Fruit fly (Drosophila melanogaster) whole organism, embryonic: ENCODE results near the gene Gr93a.

ENCODE experiments used
- CG10209 ChIP-seq: fragments of 200-800 bp; sonication (Bioruptor generic); optimal IDR thresholded peaks from 3 replicates; lab custom pipeline; 2017; ENCODE audit warnings: missing biosample characterization, mild to moderate bottlenecking, missing genetic modification characterization, missing genetic modification reagents
- CG10274 ChIP-seq: fragments of 200-800 bp; sonication (Bioruptor generic); optimal IDR thresholded peaks from 3 replicates; lab custom pipeline; 2017; ENCODE audit warnings: missing biosample characterization, mild to moderate bottlenecking, missing genetic modification characterization
- CG10959 ChIP-seq: fragments of 200-800 bp; sonication (Bioruptor generic); IDR thresholded peaks from 2 replicates; pipeline ENCODE4 v1.3.6; 2022; ENCODE audit warnings: missing biosample characterization, missing genetic modification characterization
- CG10979 ChIP-seq: fragments of 200-800 bp; sonication (Bioruptor generic); optimal IDR thresholded peaks from 2 replicates; lab custom pipeline; 2018; ENCODE audit warnings: missing biosample characterization, mild to moderate bottlenecking, missing genetic modification characterization, moderate library complexity
- CG12219 ChIP-seq: fragments of 200-800 bp; sonication (Bioruptor generic); optimal IDR thresholded peaks from 3 replicates; lab custom pipeline; 2018; ENCODE audit warnings: missing biosample characterization, mild to moderate bottlenecking, missing genetic modification characterization
- CG2202 ChIP-seq: fragments of 200-800 bp; sonication (Bioruptor generic); optimal IDR thresholded peaks from 2 replicates; lab custom pipeline; 2018; ENCODE audit warnings: missing biosample characterization, mild to moderate bottlenecking, missing genetic modification characterization
- CG5180 ChIP-seq: fragments of 200-800 bp; sonication (Bioruptor generic); optimal IDR thresholded peaks from 3 replicates; lab custom pipeline; 2017; ENCODE audit warnings: missing biosample characterization, missing genetic modification characterization, mild to moderate bottlenecking, moderate library complexity, missing genetic modification reagents
- CG6765 ChIP-seq: fragments of 200-800 bp; sonication (Bioruptor generic); optimal IDR thresholded peaks from 3 replicates; lab custom pipeline; 2017; ENCODE audit warnings: missing biosample characterization, mild to moderate bottlenecking, missing genetic modification characterization
- CG6854 ChIP-seq: fragments of 200-800 bp; sonication (Bioruptor generic); optimal IDR thresholded peaks from 3 replicates; lab custom pipeline; 2017; ENCODE audit warnings: missing biosample characterization, mild to moderate bottlenecking, missing genetic modification characterization
- CG7357 ChIP-seq: fragments of 200-800 bp; sonication (Bioruptor generic); IDR thresholded peaks from 3 replicates; pipeline ENCODE4 v1.3.6; 2022; ENCODE audit warnings: missing biosample characterization, missing genetic modification characterization
- CG7372 ChIP-seq: fragments of 200-800 bp; sonication (Bioruptor generic); IDR thresholded peaks from 2 replicates; pipeline ENCODE4 v1.3.6; 2022; ENCODE audit warnings: missing biosample characterization, missing genetic modification characterization
- CG7928 ChIP-seq: fragments of 200-800 bp; sonication (Bioruptor generic); optimal IDR thresholded peaks from 2 replicates; lab custom pipeline; 2017; ENCODE audit warnings: missing biosample characterization, mild to moderate bottlenecking, missing genetic modification characterization
- CG8290 ChIP-seq, 3 experiments: fragments of 200-800 bp; sonication (Bioruptor generic); optimal IDR thresholded peaks; 2 replicates each; lab custom pipeline; 2016 to 2019; ENCODE audit warnings: missing biosample characterization in 3 of 3, missing genetic modification characterization in 3 of 3, mild to moderate bottlenecking in 2 of 3, moderate library complexity in 1 of 3
- CG8359 ChIP-seq: fragments of 200-800 bp; sonication (Bioruptor generic); optimal IDR thresholded peaks from 2 replicates; lab custom pipeline; 2017; ENCODE audit warnings: missing biosample characterization, mild to moderate bottlenecking, missing genetic modification characterization, borderline replicate concordance
- CG9932 ChIP-seq: fragments of 200-800 bp; sonication (Bioruptor generic); IDR thresholded peaks from 2 replicates; pipeline ENCODE4 v1.3.6; 2022; ENCODE audit warnings: missing biosample characterization, missing genetic modification characterization
- CrebB ChIP-seq: fragments of 200-800 bp; sonication (Bioruptor generic); optimal IDR thresholded peaks from 3 replicates; lab custom pipeline; 2018; ENCODE audit warnings: missing biosample characterization, mild to moderate bottlenecking, missing genetic modification characterization
- D ChIP-seq, 2 experiments: fragments of 200-800 bp in 1 of 2; fragments of >200 bp in 1 of 2; sonication (Bioruptor generic) in 1 of 2; optimal IDR thresholded peaks; 2 replicates in 1 of 2; 3 replicates in 1 of 2; lab custom pipeline; 2017; ENCODE audit warnings: mild to moderate bottlenecking in 1 of 2, missing biosample characterization in 1 of 2, missing genetic modification characterization in 1 of 2, missing genetic modification reagents in 1 of 2
- D19A ChIP-seq: fragments of 200-800 bp; optimal IDR thresholded peaks from 3 replicates; lab custom pipeline; 2019; ENCODE audit warnings: missing biosample characterization, mild to moderate bottlenecking, missing genetic modification characterization, moderate library complexity
- Deaf1 ChIP-seq: fragments of 200-800 bp; optimal IDR thresholded peaks from 3 replicates; lab custom pipeline; 2019; ENCODE audit warnings: missing biosample characterization, mild to moderate bottlenecking, missing genetic modification characterization, moderate library complexity
- Dp ChIP-seq: fragments of 200-800 bp; sonication (Bioruptor generic); optimal IDR thresholded peaks from 2 replicates; lab custom pipeline; 2018; ENCODE audit warnings: missing biosample characterization, mild to moderate bottlenecking, missing genetic modification characterization, moderate library complexity
- Hand ChIP-seq: fragments of 200-800 bp; sonication (Bioruptor generic); optimal IDR thresholded peaks from 2 replicates; lab custom pipeline; 2017; ENCODE audit warnings: mild to moderate bottlenecking, missing biosample characterization, missing genetic modification reagents, missing genetic modification characterization
- Hmr ChIP-seq: fragments of 200-800 bp; sonication (Bioruptor generic); optimal IDR thresholded peaks from 3 replicates; lab custom pipeline; 2017; ENCODE audit warnings: mild to moderate bottlenecking, missing biosample characterization, missing genetic modification reagents, missing genetic modification characterization
- Lpt ChIP-seq: fragments of >200 bp; optimal IDR thresholded peaks from 2 replicates; lab custom pipeline; 2018; ENCODE audit warnings: missing biosample characterization, missing genetic modification characterization
- Neu2 ChIP-seq: fragments of 200-800 bp; sonication (Bioruptor generic); optimal IDR thresholded peaks from 3 replicates; lab custom pipeline; 2016; ENCODE audit warnings: missing biosample characterization, missing genetic modification characterization, borderline replicate concordance
- TFAM ChIP-seq: fragments of 200-800 bp; sonication (Bioruptor generic); optimal IDR thresholded peaks from 2 replicates; lab custom pipeline; 2017; ENCODE audit warnings: missing biosample characterization, missing genetic modification characterization, inconsistent platforms
- ab ChIP-seq: fragments of 200-800 bp; sonication (Bioruptor generic); optimal IDR thresholded peaks from 2 replicates; lab custom pipeline; 2016; ENCODE audit warnings: missing biosample characterization, missing genetic modification characterization
- crp ChIP-seq, 2 experiments: fragments of 200-800 bp; sonication (Bioruptor generic); optimal IDR thresholded peaks; 2 replicates in 1 of 2; 3 replicates in 1 of 2; lab custom pipeline; 2017; ENCODE audit warnings: missing biosample characterization in 2 of 2, missing genetic modification characterization in 2 of 2, mild to moderate bottlenecking in 1 of 2, moderate library complexity in 1 of 2
- emc ChIP-seq: fragments of 200-800 bp; sonication (Bioruptor generic); optimal IDR thresholded peaks from 2 replicates; lab custom pipeline; 2016; ENCODE audit warnings: missing biosample characterization, missing genetic modification characterization
- exex ChIP-seq: fragments of 200-800 bp; sonication (Bioruptor generic); optimal IDR thresholded peaks from 4 replicates; lab custom pipeline; 2018; ENCODE audit warnings: missing biosample characterization, mild to moderate bottlenecking, missing genetic modification characterization, moderate library complexity
- fd3F ChIP-seq: fragments of 200-800 bp; sonication (Bioruptor generic); optimal IDR thresholded peaks from 2 replicates; lab custom pipeline; 2018; ENCODE audit warnings: missing biosample characterization, mild to moderate bottlenecking, missing genetic modification characterization, moderate library complexity
- ftz-f1 ChIP-seq: fragments of 200-800 bp; sonication (Bioruptor generic); optimal IDR thresholded peaks from 2 replicates; lab custom pipeline; 2016; ENCODE audit warnings: missing biosample characterization, missing genetic modification characterization
- grn ChIP-seq: fragments of 200-800 bp; sonication (Bioruptor generic); optimal IDR thresholded peaks from 3 replicates; lab custom pipeline; 2017; ENCODE audit warnings: missing biosample characterization, missing genetic modification characterization
- inv ChIP-seq: fragments of 200-800 bp; sonication (Bioruptor generic); IDR thresholded peaks from 2 replicates; pipeline ENCODE4 v1.3.6; 2022; ENCODE audit warnings: missing biosample characterization, missing genetic modification characterization; ENCODE audit not compliant: partially characterized antibody
- luna ChIP-seq: fragments of 200-800 bp; sonication (Bioruptor generic); optimal IDR thresholded peaks from 2 replicates; lab custom pipeline; 2016; ENCODE audit warnings: missing biosample characterization, missing genetic modification characterization
- maf-S ChIP-seq: fragments of 200-800 bp; sonication (Bioruptor generic); optimal IDR thresholded peaks from 2 replicates; lab custom pipeline; 2016; ENCODE audit warnings: missing biosample characterization, missing genetic modification characterization
- mld ChIP-seq: fragments of 200-800 bp; sonication (Bioruptor generic); IDR thresholded peaks from 3 replicates; pipeline ENCODE4 v1.3.6; 2022; ENCODE audit warnings: missing biosample characterization, missing genetic modification characterization; ENCODE audit not compliant: partially characterized antibody
- onecut ChIP-seq: fragments of 200-800 bp; sonication (Bioruptor generic); IDR thresholded peaks from 2 replicates; pipeline ENCODE4 v1.3.6; 2022; ENCODE audit warnings: missing biosample characterization, missing genetic modification characterization
- pb ChIP-seq: fragments of 200-800 bp; sonication (Bioruptor generic); optimal IDR thresholded peaks from 3 replicates; lab custom pipeline; 2016; ENCODE audit warnings: missing biosample characterization, missing genetic modification characterization
- pho ChIP-seq: fragments of 200-800 bp; sonication (Bioruptor generic); optimal IDR thresholded peaks from 2 replicates; lab custom pipeline; 2016; ENCODE audit warnings: missing biosample characterization, missing genetic modification characterization
- ro ChIP-seq: fragments of 200-800 bp; sonication (Bioruptor generic); IDR thresholded peaks from 2 replicates; pipeline ENCODE4 v1.3.6; 2022; ENCODE audit warnings: missing biosample characterization, missing genetic modification characterization
- salm ChIP-seq: fragments of 200-800 bp; sonication (Bioruptor generic); optimal IDR thresholded peaks from 2 replicates; lab custom pipeline; 2018; ENCODE audit warnings: missing biosample characterization, mild to moderate bottlenecking, missing genetic modification characterization
- sc ChIP-seq, 3 experiments: fragments of >200 bp in 2 of 3; fragments of 200-800 bp in 1 of 3; sonication (Bioruptor generic) in 1 of 3; optimal IDR thresholded peaks; 2 replicates in 2 of 3; 3 replicates in 1 of 3; lab custom pipeline; 2017; ENCODE audit warnings: mild to moderate bottlenecking in 1 of 3, missing biosample characterization in 1 of 3, missing genetic modification characterization in 1 of 3, missing genetic modification reagents in 1 of 3
- sd ChIP-seq: fragments of 200-800 bp; sonication (Bioruptor generic); optimal IDR thresholded peaks from 3 replicates; lab custom pipeline; 2018; ENCODE audit warnings: missing biosample characterization, mild to moderate bottlenecking, missing genetic modification characterization, moderate library complexity
- sens ChIP-seq: fragments of 200-800 bp; sonication (Bioruptor generic); peaks from one replicate; lab custom pipeline; 2016; ENCODE audit warnings: missing biosample characterization, missing genetic modification characterization
- sisA ChIP-seq: fragments of 200-800 bp; sonication (Bioruptor generic); IDR thresholded peaks from 2 replicates; pipeline ENCODE4 v1.3.6; 2022; ENCODE audit warnings: missing biosample characterization, missing genetic modification characterization
- zen2 ChIP-seq: fragments of 200-800 bp; sonication (Bioruptor generic); IDR thresholded peaks from 3 replicates; pipeline ENCODE4 v1.3.6; 2022; ENCODE audit warnings: missing biosample characterization, missing genetic modification characterization; ENCODE audit not compliant: partially characterized antibody
- zfh1 ChIP-seq: fragments of 200-800 bp; sonication (Bioruptor generic); IDR thresholded peaks from 3 replicates; pipeline ENCODE4 v1.3.6; 2022; ENCODE audit warnings: missing biosample characterization, missing genetic modification characterization
- zfh2 ChIP-seq: fragments of 200-800 bp; sonication (Bioruptor generic); optimal IDR thresholded peaks from 2 replicates; lab custom pipeline; 2016; ENCODE audit warnings: missing biosample characterization, missing genetic modification characterization

The Gr93a gene

dm6 chr3R:21848987-21849442 is 16.7 kb downstream of the Gr93a start (continued):
- TF ChIP-seq Hmr (GFP tag; lab: Kevin White, UChicago) = peak; percentile 55
- no peak for TF ChIP-seq ftz-f1 (GFP tag; lab: Kevin White, UChicago)
- TF ChIP-seq Dp (GFP tag; lab: Kevin White, UChicago) = no peak
- TF ChIP-seq zfh2 = peak; percentile 1
- no peak for TF ChIP-seq sc (optimal IDR thresholded peaks at IDR 0.05; lab: Kevin White, UChicago)
- TF ChIP-seq sc (GFP tag; optimal IDR thresholded peaks at IDR 0.05; lab: Kevin White, UChicago) = peak; percentile 53
- TF ChIP-seq pb = peak; percentile 46
- no peak for TF ChIP-seq fd3F (GFP tag; lab: Kevin White, UChicago)
- peak; percentile 55 for TF ChIP-seq CG10209 (GFP tag; lab: Kevin White, UChicago)
- no peak for TF ChIP-seq CG6854 (GFP tag; lab: Kevin White, UChicago)
- peak; percentile 7 for TF ChIP-seq ab
- TF ChIP-seq zen2 = no peak
- TF ChIP-seq luna (GFP tag; lab: Kevin White, UChicago) = no peak
- 0 out of 3 replicates have a peak, but pooled peaks have one; percentile 31 for TF ChIP-seq CG7357 (GFP tag; lab: Robert Waterston, UW)
- TF ChIP-seq D (optimal IDR thresholded peaks at IDR 0.05; lab: Kevin White, UChicago) = no peak
- TF ChIP-seq D (GFP tag; optimal IDR thresholded peaks at IDR 0.05; lab: Kevin White, UChicago) = peak; percentile 77
- TF ChIP-seq CG9932 = 0 out of 2 replicates have a peak, but pooled peaks have one; percentile 7
- TF ChIP-seq sd (tag; lab: Kevin White, UChicago) = no peak
- TF ChIP-seq D19A (tag; lab: Kevin White, UChicago) = peak; percentile 78
- peak; percentile 49 for TF ChIP-seq TFAM (GFP tag; lab: Kevin White, UChicago)
- TF ChIP-seq Lpt (GFP tag; lab: Kevin White, UChicago) = no peak
- peak; percentile 58 for TF ChIP-seq CG10959 (GFP tag; lab: Robert Waterston, UW)
- TF ChIP-seq mld = no peak
- TF ChIP-seq CG6765 (GFP tag; lab: Kevin White, UChicago) = no peak
- no peak for TF ChIP-seq emc
- peak; percentile 69 for TF ChIP-seq zfh1 (GFP tag; lab: Robert Waterston, UW)
- peak; percentile 62 for TF ChIP-seq sisA (GFP tag; lab: Robert Waterston, UW)
- no peak for TF ChIP-seq CG2202 (tag; lab: Kevin White, UChicago)
- peak; percentile 19 for TF ChIP-seq salm
- TF ChIP-seq CG7928 = no peak
- TF ChIP-seq pho (GFP tag; lab: Kevin White, UChicago) = peak; percentile 37
- TF ChIP-seq onecut (GFP tag; lab: Robert Waterston, UW) = 0 out of 2 replicates have a peak, but pooled peaks have one; percentile 33
- TF ChIP-seq sens (GFP tag; lab: Kevin White, UChicago) = peak; percentile 97
- peak; percentile 9 for TF ChIP-seq CG8290 (GFP tag; optimal IDR thresholded peaks at IDR 0.05; lab: Kevin White, UChicago)
- TF ChIP-seq CG8290 (tag; optimal IDR thresholded peaks at IDR 0.05; lab: Kevin White, UChicago) = peak in 1 of 2 experiments; percentile 20
- TF ChIP-seq CG8359 (GFP tag; lab: Kevin White, UChicago) = peak; percentile 61
- TF ChIP-seq exex = no peak
- peak; percentile 29 for TF ChIP-seq Deaf1 (tag; lab: Kevin White, UChicago)
- no peak for TF ChIP-seq Hand (GFP tag; lab: Kevin White, UChicago)
- peak; percentile 26 for TF ChIP-seq maf-S (GFP tag; lab: Kevin White, UChicago)
- no peak; the same call in 1 of the 2 replicates for TF ChIP-seq ro (GFP tag; lab: Robert Waterston, UW)
- no peak for TF ChIP-seq Neu2
- peak in 1 of 2 experiments; percentile 23 for TF ChIP-seq crp (GFP tag; optimal IDR thresholded peaks at IDR 0.05; lab: Kevin White, UChicago)
- peak; percentile 34 for TF ChIP-seq CG12219
- no peak for TF ChIP-seq grn (GFP tag; lab: Kevin White, UChicago)
- TF ChIP-seq CG7372 (GFP tag; lab: Robert Waterston, UW) = no peak
- TF ChIP-seq inv = no peak
- TF ChIP-seq CG5180 (GFP tag; lab: Kevin White, UChicago) = peak; percentile 60
- peak; percentile 50 for TF ChIP-seq CG10274 (GFP tag; lab: Kevin White, UChicago)
- TF ChIP-seq CG10979 (tag; lab: Kevin White, UChicago) = peak; percentile 84
- no peak for TF ChIP-seq CrebB (tag; lab: Kevin White, UChicago)
